Worm (Caenorhabditis elegans): Measurements from ENCODE around the gene ttr-46.

ttr-46 gene

DNA sequence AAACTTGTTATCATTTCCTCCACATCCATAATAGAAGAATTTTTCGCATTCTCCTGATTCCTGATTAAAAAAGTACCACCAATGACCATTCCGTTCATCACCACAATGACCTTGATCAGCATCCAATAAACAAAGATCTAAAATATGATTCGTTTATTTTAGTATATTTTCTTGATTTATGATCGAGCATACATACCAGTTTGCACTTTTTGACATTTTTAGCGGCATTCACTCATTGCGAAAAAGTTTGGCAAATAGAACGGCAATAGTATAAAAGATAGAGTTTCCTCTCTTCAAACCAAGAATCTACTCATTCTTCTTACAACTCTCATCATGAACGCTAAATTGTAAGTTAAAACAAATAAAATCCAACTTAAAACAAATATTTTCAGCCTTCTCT lies 37.2 kb upstream of the ttr-46 start, which contains the start of gene fipr-10:
Gene fipr-10 (plus strand): TSS at position 301 of the 400 bp plus-strand sequence.
- no peak for TF ChIP-seq fkh-10 (GFP tag; optimal IDR thresholded peaks at IDR 0.05)
- TF ChIP-seq tbx-2 (tag; optimal IDR thresholded peaks at IDR 0.05) = no peak
- no peak for TF ChIP-seq C08G9.2 (tag; optimal IDR thresholded peaks at IDR 0.05)

DNA sequence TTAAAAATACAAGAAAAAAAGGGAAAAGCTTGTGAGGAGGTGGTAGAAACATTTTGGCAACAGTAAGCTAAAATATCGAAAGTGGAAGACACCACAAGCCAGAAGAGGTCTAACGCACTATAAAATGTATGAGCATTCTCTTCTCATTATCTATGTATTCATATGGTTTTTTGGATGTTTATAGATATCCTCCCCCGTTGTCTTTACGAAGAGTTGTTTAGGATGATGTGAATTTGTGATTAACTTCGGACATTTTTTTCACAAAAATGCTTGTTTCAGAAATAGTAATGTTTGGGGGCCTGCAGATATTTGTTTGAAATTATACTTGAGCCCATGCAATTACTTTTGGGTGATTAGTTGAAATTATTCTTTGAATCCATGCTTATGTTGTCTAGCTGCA lies 36.0 kb upstream of the ttr-46 start, which contains the start of gene mec-9:
Gene mec-9 (minus strand): TSS at position 101 of the 400 bp plus-strand sequence.
- TF ChIP-seq ttx-3 (tag; optimal IDR thresholded peaks at IDR 0.05) (no peak), hlh-30 (tag; optimal IDR thresholded peaks at IDR 0.05; ENCODE audit: insufficient read depth) (no peak), K02D7.2 (tag; optimal IDR thresholded peaks at IDR 0.05) (no peak), zip-5 (tag; optimal IDR thresholded peaks at IDR 0.05) (no peak), nhr-11 (tag; optimal IDR thresholded peaks at IDR 0.05) (no peak), C08G9.2 (tag; optimal IDR thresholded peaks at IDR 0.05) (no peak), fkh-6 (tag; optimal IDR thresholded peaks at IDR 0.05) (no peak), fax-1 (tag; optimal IDR thresholded peaks at IDR 0.05) (no peak), madf-2 (tag; optimal IDR thresholded peaks at IDR 0.05) (no peak), che-1 (tag; optimal IDR thresholded peaks at IDR 0.05) (no peak), dve-1 (tag; optimal IDR thresholded peaks at IDR 0.05) (no peak), ahr-1 (tag; optimal IDR thresholded peaks at IDR 0.05) (no peak), ceh-30 (tag; optimal IDR thresholded peaks at IDR 0.05) (no peak), unc-86 (tag; optimal IDR thresholded peaks at IDR 0.05) (no peak), hlh-15 (tag; optimal IDR thresholded peaks at IDR 0.05) (no peak)

DNA sequence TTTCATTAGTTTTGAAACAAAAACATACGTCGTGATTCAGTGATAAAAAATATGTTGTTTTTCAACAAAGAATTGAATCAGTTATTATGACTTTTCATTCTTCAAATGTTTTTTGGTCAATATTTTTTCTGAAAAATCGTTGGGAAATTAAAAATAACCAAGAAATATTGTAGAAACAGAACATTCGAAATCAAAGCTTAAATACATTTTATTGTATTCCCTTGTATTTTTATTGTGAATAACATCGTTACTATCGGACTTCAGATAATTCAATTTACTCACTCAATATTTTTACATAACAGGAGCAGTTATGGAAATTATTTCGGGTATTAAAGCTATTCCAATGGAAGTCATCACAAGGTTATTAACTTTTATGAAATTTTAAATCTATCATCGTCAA lies 34.4 kb upstream of the ttr-46 start, which contains the start of gene C50H2.4:
Gene C50H2.4 (plus strand): TSS at position 301 of the 400 bp plus-strand sequence.
- no peak for TF ChIP-seq ama-1 (optimal IDR thresholded peaks at IDR 0.05)
- TF ChIP-seq elt-4 (tag; optimal IDR thresholded peaks at IDR 0.05) = no peak
- TF ChIP-seq ceh-45 (GFP tag; IDR thresholded peaks at IDR 0.05) = no peak
- no peak for TF ChIP-seq pax-1 (tag; optimal IDR thresholded peaks at IDR 0.05)
- TF ChIP-seq hlh-30 (tag; optimal IDR thresholded peaks at IDR 0.05; ENCODE audit: insufficient read depth) = no peak
- no peak for TF ChIP-seq rnt-1 (tag; optimal IDR thresholded peaks at IDR 0.05)
- TF ChIP-seq ceh-2 (tag; optimal IDR thresholded peaks at IDR 0.05) = no peak

DNA sequence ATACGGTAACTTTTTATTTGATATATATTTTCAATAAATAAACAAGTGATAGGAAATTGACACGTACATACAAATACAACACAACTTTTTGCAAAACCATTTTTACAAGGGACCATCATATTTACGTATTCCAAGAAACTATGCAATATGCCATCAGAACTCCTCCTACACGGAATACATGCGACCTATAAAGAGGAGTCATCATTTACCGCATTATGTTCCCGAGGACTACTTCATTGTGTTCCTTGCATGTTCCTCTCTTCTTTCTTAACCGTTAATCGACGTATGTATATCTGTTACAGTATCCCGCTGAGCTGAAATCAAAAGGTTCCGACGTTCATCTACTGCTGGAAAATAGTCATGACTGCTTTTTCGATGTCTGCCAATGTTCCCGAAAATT lies 32.6 kb upstream of the ttr-46 start, which contains the start of gene C50H2.5:
Gene C50H2.5 (plus strand): TSS at position 301 of the 400 bp plus-strand sequence.
- TF ChIP-seq T23F11.4 (GFP tag; optimal IDR thresholded peaks at IDR 0.05) = no peak
- no peak for TF ChIP-seq pros-1 (tag; optimal IDR thresholded peaks at IDR 0.05)
- no peak for TF ChIP-seq ceh-24 (tag; optimal IDR thresholded peaks at IDR 0.05)
- no peak for TF ChIP-seq K02D7.2 (tag; optimal IDR thresholded peaks at IDR 0.05)
- TF ChIP-seq ets-4 (tag; optimal IDR thresholded peaks at IDR 0.05) = no peak
- TF ChIP-seq Y22D7AL.16 (tag; optimal IDR thresholded peaks at IDR 0.05) = no peak

DNA sequence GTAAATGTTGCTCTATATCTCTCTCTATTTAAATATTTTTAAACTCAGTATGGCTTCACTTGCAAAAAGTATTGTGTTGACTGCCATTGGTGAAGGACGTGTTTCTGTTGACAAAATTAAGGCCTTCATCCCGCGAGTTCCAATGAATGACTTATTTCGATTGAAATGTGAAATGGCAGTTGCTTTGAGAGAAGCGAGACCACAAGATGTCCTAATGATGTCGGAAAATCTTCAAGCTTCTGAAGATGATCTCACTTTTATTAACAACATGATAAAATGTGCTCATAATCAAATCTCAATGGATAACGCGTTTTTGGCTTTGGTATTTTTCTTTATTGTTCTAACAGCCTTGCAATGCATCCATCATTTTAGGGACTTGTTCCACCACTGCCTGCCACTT lies 29.7 kb upstream of the ttr-46 start, which contains the start of gene ceh-75:
Gene ceh-75 (plus strand): TSS at position 50 of the 400 bp plus-strand sequence.
- TF ChIP-seq ttx-3 (tag; optimal IDR thresholded peaks at IDR 0.05) = no peak
- TF ChIP-seq pha-2 (tag; optimal IDR thresholded peaks at IDR 0.05) = no peak
- no peak for TF ChIP-seq F13H6.1 (tag; optimal IDR thresholded peaks at IDR 0.05)
- no peak for TF ChIP-seq hlh-30 (tag; optimal IDR thresholded peaks at IDR 0.05; ENCODE audit: insufficient read depth)
- no peak for TF ChIP-seq T23F11.4 (GFP tag; optimal IDR thresholded peaks at IDR 0.05)
- TF ChIP-seq tbx-2 (tag; optimal IDR thresholded peaks at IDR 0.05) = no peak
- no peak for TF ChIP-seq lim-6 (tag; optimal IDR thresholded peaks at IDR 0.05)
- no peak for TF ChIP-seq ceh-34 (tag; optimal IDR thresholded peaks at IDR 0.05)
- TF ChIP-seq unc-3 (GFP tag; conservative IDR thresholded peaks at IDR 0.05) = no peak
- no peak for TF ChIP-seq unc-3 (tag; optimal IDR thresholded peaks at IDR 0.05)
- TF ChIP-seq zip-5 (tag; optimal IDR thresholded peaks at IDR 0.05) = no peak
- no peak for TF ChIP-seq syd-9 (tag; optimal IDR thresholded peaks at IDR 0.05)
- TF ChIP-seq C08G9.2 (tag; optimal IDR thresholded peaks at IDR 0.05) = no peak
- TF ChIP-seq ceh-6 (GFP tag; optimal IDR thresholded peaks at IDR 0.05) = no peak
- no peak for TF ChIP-seq hlh-13 (GFP tag; optimal IDR thresholded peaks at IDR 0.05)
- no peak for TF ChIP-seq pat-9 (tag; optimal IDR thresholded peaks at IDR 0.05)
- TF ChIP-seq sdc-2 (tag; optimal IDR thresholded peaks at IDR 0.05) = no peak
- TF ChIP-seq ahr-1 (tag; optimal IDR thresholded peaks at IDR 0.05) = no peak
- no peak for TF ChIP-seq madf-2 (tag; optimal IDR thresholded peaks at IDR 0.05)
- TF ChIP-seq ama-1 (optimal IDR thresholded peaks at IDR 0.05) = no peak
